Fruit fly (Drosophila melanogaster): ENCODE measurements around the gene CG34125.

Gene CG34125

DNA sequence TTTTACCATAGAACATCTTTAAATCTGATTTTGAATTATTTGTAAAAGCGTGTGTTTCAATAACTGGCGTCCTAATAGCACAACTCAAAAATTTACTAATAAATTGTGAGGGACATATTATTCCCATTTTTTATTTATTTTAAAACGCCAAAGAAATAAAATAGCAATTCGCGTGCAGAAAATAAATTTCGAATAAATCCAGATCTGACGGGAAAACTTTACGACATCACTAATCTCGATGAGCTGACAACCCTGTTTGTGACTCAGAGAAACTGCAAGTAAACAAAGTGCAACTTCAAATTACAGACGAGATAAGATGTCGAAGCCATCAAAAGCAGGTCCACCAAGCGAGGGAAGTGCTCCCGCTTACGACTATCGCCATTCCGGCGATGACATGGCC, at the start of gene CG34125:
Gene CG34125 (plus strand): TSS at position 254 of the 400 bp plus-strand sequence.
- TF ChIP-seq CG17801 (GFP tag; optimal IDR thresholded peaks at IDR 0.05; ENCODE audit: partially characterized antibody), result peak; percentile 13

DNA sequence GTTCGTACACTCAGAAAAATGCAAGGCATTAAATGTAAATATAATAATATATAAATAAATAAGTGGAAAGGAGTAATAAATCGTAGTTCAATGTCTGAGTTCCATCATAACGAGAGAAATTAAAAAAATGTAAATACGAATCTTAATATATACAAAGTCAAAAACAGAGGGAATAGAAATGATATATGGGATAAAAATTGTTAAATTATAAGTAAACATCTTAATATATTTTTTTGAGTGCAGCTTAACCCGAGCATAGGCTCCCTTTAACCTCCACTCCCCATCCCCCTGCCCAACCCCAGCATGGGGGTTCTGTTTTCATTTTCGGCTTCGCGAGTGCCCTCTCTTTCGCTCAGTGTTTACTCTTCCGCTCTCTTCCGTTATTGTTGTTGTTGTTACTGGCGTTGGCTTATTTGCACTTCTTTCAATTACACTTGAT, 49.7 kb upstream of the CG34125 start:
- TF ChIP-seq CG17801 (GFP tag; optimal IDR thresholded peaks at IDR 0.05; ENCODE audit: partially characterized antibody), result peak; percentile 99

DNA sequence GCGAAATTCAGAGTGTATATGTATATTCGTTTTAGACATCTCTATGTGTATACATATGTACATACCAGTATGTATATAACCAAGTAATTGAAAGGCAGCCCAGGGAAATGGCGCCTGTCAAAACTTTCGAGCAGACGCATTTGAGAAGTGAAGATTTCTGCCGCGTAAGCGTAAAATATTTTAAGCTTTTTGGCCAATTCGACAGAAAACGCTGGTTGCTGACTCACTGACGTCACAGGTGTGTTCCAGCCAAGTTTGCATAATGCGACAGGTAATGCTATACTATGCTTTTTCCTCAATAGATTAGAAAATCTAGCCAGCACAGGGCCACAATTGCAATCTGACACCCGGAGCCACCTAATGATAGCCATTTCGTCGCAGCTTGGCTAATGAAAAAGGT, 48.7 kb upstream of the CG34125 start:
- no peak for TF ChIP-seq CG17801 (GFP tag; optimal IDR thresholded peaks at IDR 0.05; ENCODE audit: partially characterized antibody)

DNA sequence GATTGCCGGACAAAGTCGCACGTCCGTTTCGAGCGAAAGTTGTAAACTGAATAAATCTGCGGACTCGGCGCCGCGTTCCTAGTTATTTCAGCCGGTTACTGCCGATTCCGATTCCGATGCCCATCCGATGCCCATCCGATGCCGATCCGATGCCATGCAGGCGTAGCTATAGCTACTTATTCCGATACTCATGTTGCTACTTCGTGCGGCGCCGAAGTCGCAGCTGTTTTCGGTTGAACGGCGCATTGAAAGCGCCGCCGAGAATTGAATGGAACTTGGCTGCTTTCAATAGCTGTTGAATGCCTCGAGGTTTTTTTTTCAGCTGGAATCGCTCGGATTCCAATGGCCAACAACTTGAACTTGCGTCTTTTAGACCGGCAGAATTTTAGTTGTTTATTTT, 37.1 kb upstream of the CG34125 start:
- no peak for TF ChIP-seq CG17801 (GFP tag; optimal IDR thresholded peaks at IDR 0.05; ENCODE audit: partially characterized antibody)

DNA sequence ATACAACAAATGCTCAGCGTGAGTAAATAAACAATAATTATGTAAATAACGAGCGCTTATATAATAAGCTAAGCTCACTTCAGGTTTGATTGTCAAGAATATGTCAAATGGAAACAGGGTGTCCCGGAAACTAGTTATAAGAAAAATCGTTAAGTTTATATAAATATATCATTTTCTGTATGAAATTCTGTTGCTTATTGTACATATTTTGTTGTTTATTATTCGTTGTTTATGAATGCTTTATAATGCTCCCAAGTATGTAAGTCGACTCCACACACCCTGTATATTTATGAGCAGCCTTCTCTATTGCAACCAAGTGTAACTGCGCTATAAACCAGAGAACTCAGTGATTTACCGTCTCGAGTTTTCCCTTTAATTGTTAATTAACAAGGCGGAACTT, 34.9 kb upstream of the CG34125 start:
- no peak for TF ChIP-seq CG17801 (GFP tag; optimal IDR thresholded peaks at IDR 0.05; ENCODE audit: partially characterized antibody)

DNA sequence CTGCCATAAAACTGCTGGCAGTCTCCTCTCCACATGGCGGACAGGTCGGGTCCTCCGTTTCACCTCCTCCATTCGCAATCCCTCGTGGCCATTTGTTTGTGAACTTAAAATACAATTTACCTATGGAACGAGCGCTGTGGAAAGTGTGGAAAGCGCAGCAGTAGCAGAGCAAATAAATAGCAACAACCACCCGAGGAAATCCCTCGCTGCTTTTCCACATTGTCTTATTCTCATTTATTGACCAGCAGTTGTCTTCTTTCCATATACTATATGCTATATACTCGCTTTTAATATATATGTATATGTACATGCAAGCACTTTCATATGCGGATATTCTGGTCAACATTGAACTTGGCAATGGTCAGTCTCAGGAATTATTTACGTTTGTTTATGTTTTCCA, 33.2 kb upstream of the CG34125 start, which contains the start of gene hoe1:
Gene hoe1 (minus strand): TSS at position 101 of the 400 bp plus-strand sequence.
- no peak for TF ChIP-seq CG17801 (GFP tag; optimal IDR thresholded peaks at IDR 0.05; ENCODE audit: partially characterized antibody)

DNA sequence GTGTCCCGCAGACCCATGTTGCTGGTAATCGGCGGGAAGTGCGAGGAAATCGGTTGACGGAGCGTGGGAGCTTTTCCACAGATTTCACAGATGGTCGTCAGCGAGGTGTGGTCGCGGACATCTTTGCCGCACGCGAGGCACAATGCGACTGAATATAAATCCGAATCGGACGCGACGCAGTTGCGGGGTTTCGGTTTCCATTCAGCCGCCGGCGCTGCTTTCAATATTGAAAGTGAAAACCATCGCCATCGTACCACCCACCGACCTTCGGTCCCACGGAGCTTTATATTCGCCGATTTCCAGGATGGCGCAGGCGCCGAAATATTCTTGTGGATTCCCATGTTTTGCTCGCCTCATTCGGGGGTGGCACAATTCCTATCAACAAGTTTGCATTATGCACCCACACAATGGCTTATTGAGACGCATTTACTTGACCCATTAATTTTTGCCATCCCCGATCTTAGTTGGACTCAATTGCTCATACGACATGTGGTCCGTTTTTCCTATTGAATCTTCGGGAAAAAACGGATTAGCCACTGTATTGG, 29.1 kb upstream of the CG34125 start, which contains the start of gene hoe2:
Gene hoe2 (minus strand): TSS at position 126 of the 545 bp plus-strand sequence.
- no peak for TF ChIP-seq CG17801 (GFP tag; optimal IDR thresholded peaks at IDR 0.05; ENCODE audit: partially characterized antibody)

DNA sequence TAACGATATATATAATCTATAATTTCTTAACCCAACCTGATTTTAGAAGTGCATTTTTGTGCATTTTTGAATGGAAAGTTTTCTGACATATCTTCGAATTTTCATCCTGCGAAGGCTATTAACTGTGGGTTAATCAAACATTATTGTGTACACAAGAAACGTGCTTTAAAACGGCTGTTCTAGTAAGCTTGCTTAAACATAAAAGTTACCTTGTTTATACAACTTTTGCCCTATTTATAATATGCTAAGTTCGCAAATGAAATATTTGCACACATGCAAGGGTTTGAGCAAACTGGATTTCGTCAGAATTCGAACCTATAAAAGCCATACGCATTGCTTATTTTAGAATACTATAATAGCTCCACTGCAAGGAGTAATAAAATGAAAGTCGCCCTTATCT, 28.4 kb upstream of the CG34125 start, which contains the start of gene Sgs1:
Gene Sgs1 (plus strand): TSS at position 350 of the 400 bp plus-strand sequence.
- TF ChIP-seq CG17801 (GFP tag; optimal IDR thresholded peaks at IDR 0.05; ENCODE audit: partially characterized antibody), result no peak

DNA sequence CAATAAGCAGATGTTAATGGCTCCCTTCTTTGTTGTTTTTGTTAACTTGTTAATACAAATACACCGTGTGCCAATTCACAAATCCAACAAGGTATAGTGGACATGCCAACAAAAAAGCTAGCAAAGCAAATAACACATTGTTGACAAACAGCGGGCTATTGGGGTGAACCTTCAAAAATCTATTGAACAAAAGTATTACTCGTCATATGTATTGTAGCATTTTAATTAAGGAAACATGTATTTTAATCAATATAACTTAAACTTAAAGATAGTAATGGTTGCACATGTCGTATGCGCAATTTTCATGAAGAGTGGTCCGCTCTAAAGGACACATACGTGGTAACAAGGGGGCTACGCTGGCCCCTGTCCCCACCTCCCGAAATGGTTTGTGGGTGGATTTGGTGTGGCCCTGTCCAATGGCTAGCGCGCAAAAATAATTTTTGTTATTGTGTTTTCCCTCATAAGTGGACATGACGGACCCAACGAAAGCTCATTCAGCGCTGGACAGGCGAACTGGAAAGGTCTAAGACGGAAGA, 23.1 kb upstream of the CG34125 start, which contains the start of gene synr:
Gene synr (plus strand): TSS at position 486 of the 536 bp plus-strand sequence.
- TF ChIP-seq CG17801 (GFP tag; optimal IDR thresholded peaks at IDR 0.05; ENCODE audit: partially characterized antibody), result no peak

DNA sequence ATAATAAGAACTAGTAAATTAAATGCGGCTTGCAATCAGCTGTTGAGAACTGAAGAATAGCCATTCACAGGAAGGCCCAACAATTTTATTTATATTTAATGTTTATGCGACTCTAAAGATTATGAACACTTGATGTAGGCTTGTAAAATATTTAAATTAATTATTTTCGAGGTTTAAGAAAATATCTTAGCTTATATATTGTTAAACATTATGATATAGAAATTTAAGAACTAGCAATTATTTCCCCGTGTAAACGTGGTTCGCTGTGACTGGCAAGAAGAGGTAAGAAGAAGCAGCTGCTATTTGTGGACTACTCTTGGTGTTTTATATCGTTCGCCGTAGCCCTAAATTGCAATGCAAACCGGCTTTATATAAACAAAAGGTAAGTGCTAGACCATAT, 20.2 kb upstream of the CG34125 start, which contains the start of the genes mRpL24 and betaggt-I:
Gene mRpL24 (minus strand): TSS at position 62 of the 400 bp plus-strand sequence.
Gene betaggt-I (plus strand): TSS at position 280 of the 400 bp plus-strand sequence.
- TF ChIP-seq CG17801 (GFP tag; optimal IDR thresholded peaks at IDR 0.05; ENCODE audit: partially characterized antibody), result peak; percentile 98

DNA sequence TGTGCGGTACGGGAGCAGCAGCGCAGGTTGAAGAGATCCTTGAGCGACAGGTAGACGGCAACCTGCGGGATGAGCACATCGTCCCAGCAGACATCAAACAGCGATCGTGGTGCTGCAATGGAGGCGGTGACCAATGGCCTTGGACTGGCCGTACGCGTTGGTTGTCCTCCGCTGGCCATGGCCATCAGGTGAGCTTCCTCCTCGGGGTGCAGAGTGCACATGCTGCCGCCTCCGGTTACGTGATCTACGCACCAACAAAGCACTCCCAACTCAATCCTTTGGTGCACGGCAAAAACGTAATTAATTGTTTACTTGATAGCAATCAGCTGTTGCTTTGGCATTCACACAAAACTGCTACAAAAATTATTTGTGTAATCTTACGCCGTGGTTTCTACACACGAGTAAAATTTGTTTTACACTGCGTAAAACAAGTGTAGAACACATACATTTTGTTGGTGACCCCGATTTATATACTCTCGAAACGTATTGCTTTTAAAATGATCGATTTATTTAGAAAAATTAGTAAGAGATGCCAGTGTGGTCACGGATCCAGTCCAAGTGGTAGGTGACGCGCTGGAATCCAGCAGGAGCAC, 15.9 kb upstream of the CG34125 start, which contains the start of gene jet:
Gene jet (minus strand): TSS at position 332 of the 593 bp plus-strand sequence.
- TF ChIP-seq CG17801 (GFP tag; optimal IDR thresholded peaks at IDR 0.05; ENCODE audit: partially characterized antibody), result no peak

DNA sequence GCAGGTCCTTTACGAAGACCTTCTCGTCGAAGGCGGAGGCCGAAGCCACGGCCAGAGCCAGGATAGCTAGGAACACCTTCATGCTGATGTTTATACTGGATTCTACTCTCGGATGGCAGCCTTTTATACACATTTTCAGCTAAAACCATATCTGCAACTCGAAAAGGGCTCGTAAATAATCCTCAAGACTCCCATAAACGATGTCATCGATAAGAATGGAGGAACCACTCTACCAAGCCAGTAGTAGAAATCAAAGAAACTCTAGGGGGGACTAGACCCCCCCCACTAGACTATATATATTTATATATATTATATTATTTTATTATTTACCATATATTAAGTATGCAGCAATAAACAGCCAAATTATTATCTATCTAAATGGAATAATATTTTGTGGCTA, 14.8 kb upstream of the CG34125 start, which contains the start of gene Jon25Biii:
Gene Jon25Biii (minus strand): TSS at position 101 of the 400 bp plus-strand sequence.
- no peak for TF ChIP-seq CG17801 (GFP tag; optimal IDR thresholded peaks at IDR 0.05; ENCODE audit: partially characterized antibody)

DNA sequence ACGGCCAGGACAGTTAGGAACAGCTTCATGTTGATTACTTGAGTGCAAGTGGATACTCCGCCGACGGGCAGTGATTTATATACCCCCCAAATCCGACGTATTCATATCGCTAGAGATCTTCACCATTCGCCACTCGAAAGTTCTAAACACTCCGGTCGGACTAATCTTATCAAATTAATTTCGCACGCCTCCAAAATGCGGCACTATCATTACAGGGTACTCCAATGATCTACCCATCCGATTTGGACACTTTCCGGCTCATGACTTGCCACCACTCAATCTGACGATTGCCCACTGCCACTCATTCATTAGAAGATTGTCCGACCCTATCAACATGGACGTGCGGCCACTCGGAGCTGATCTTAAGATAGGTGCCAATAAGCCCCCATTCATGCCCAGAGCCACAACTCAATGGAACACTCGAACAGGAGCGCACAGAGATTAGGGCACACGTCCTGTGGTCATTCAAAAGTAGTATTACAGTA, 12.3 kb upstream of the CG34125 start, which contains the start of gene Jon25Bii:
Gene Jon25Bii (minus strand): TSS at position 51 of the 485 bp plus-strand sequence.
- no peak for TF ChIP-seq CG17801 (GFP tag; optimal IDR thresholded peaks at IDR 0.05; ENCODE audit: partially characterized antibody)

DNA sequence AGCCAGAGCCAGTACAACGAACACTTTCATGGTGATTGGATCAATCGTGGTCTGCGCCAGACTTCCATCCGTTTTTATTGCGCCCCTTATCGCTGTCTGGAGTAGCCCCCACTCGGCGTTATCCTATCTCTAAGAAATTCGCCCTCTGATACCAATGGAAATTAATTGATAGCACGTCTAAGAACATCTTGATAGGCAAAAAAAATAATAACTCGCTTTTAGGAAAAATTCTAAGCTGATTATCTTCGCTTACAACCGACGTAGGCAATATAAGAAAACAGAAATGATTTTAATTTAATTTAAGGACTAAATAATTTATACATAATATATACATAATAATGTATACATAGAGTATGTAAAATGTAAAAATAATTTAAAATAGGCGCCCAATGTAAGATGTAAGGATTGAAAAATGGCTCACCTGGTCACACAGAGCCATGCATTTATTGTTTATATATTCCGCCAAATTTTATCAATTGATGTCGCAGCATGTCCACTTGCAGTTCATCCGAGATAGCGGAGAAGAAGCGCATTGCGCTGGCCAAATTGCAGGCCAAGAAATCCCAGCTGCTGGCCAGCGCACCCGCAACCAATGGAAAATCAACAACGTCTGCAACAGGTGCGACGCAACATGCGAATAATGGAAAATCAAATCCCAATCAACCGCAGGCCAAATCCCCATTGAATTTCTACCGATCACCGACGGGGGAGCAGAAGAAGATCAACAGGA, 10.2 kb upstream of the CG34125 start, which contains the start of the genes Jon25Bi and Marcal1:
Gene Jon25Bi (minus strand): TSS at position 51 of the 730 bp plus-strand sequence.
Gene Marcal1 (plus strand): TSS at position 416 of the 730 bp plus-strand sequence.
- TF ChIP-seq CG17801 (GFP tag; optimal IDR thresholded peaks at IDR 0.05; ENCODE audit: partially characterized antibody), result no peak

DNA sequence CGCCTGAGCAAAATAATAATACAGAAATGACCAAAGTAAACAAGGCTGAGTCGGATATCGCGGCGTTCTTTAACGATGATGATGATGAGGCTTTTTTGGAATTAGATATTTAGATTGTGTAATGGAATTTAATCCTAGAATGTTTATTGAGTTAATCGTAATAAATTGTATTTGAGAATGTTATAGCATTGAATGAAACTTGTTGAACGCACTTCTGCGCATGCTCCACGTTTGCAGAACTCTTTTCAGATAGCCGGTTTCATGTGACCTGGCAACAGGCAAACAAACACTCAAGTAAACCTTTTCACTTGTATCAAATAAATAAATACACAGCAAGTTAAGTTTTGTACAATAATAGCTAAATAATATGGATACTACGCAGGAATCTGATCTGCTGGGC, 7.4 kb upstream of the CG34125 start, which contains the start of gene CG34124:
Gene CG34124 (plus strand): TSS at position 301 of the 400 bp plus-strand sequence.
- no peak for TF ChIP-seq CG17801 (GFP tag; optimal IDR thresholded peaks at IDR 0.05; ENCODE audit: partially characterized antibody)

Measured in ovary, adult (tissue).